Fruit fly (Drosophila melanogaster): ENCODE data around the gene CG5381.

Gene CG5381

dm6 chr2L:10322773-10323487 is at the start of gene CG5381:
Gene CG5381 (minus strand): TSS chr2L:10323102.
- TF ChIP-seq noc (tag; optimal IDR thresholded peaks at IDR 0.05): peak; percentile 62

dm6 chr2L:10372297-10372696 is 49.4 kb upstream of the CG5381 start:
- no peak for TF ChIP-seq noc (tag; optimal IDR thresholded peaks at IDR 0.05)

dm6 chr2L:10366525-10366924 is 43.6 kb upstream of the CG5381 start, which contains the start of gene CG5056:
Gene CG5056 (plus strand): TSS chr2L:10366692.
- no peak for TF ChIP-seq noc (tag; optimal IDR thresholded peaks at IDR 0.05)

- TF ChIP-seq noc (tag; optimal IDR thresholded peaks at IDR 0.05): no peak
These were observed 41.3 kb upstream of the CG5381 start, which contains the start of gene lft for dm6 chr2L:10364229-10364628. Gene lft (plus strand): TSS chr2L:10364471.

dm6 chr2L:10362408-10363067 is 39.6 kb upstream of the CG5381 start, which contains the start of the genes Cand1 and pim:
Gene Cand1 (minus strand): TSS chr2L:10362707.
Gene pim (plus strand): TSS chr2L:10362989.
- no peak for TF ChIP-seq noc (tag; optimal IDR thresholded peaks at IDR 0.05)

- TF ChIP-seq noc (tag; optimal IDR thresholded peaks at IDR 0.05): no peak
These were observed 33.6 kb upstream of the CG5381 start, which contains the start of the genes CtsL4 and ClpP for dm6 chr2L:10356508-10356907. Gene CtsL4 (minus strand): TSS chr2L:10356597. Gene ClpP (plus strand): TSS chr2L:10356795.

- TF ChIP-seq noc (tag; optimal IDR thresholded peaks at IDR 0.05): no peak
These were observed 31.0 kb upstream of the CG5381 start, which contains the start of gene CG34367 for dm6 chr2L:10353871-10354270. Gene CG34367 (minus strand): TSS chr2L:10353905.

dm6 chr2L:10351130-10351529 is 28.2 kb upstream of the CG5381 start:
- no peak for TF ChIP-seq noc (tag; optimal IDR thresholded peaks at IDR 0.05)

- TF ChIP-seq noc (tag; optimal IDR thresholded peaks at IDR 0.05): no peak
These were observed 21.2 kb upstream of the CG5381 start, which contains the start of gene Frmd5 for dm6 chr2L:10344029-10344606. Gene Frmd5 (plus strand): TSS chr2L:10344442.

- TF ChIP-seq noc (tag; optimal IDR thresholded peaks at IDR 0.05): no peak
These were observed 19.6 kb upstream of the CG5381 start, which contains the start of gene Sps2 for dm6 chr2L:10342471-10342870. Gene Sps2 (plus strand): TSS chr2L:10342594.

dm6 chr2L:10341405-10341804 is 18.5 kb upstream of the CG5381 start, which contains the start of gene CG31715:
Gene CG31715 (plus strand): TSS chr2L:10341616.
- peak; percentile 14 for TF ChIP-seq noc (tag; optimal IDR thresholded peaks at IDR 0.05)

- no peak for TF ChIP-seq noc (tag; optimal IDR thresholded peaks at IDR 0.05)
These were observed 16.9 kb upstream of the CG5381 start for dm6 chr2L:10339841-10340240.

dm6 chr2L:10339212-10339721 is 16.4 kb upstream of the CG5381 start, which contains the start of gene SamDC:
Gene SamDC (plus strand): TSS chr2L:10339457.
- no peak for TF ChIP-seq noc (tag; optimal IDR thresholded peaks at IDR 0.05)

dm6 chr2L:10334854-10335277 is 12.0 kb upstream of the CG5381 start:
- peak; percentile 89 for TF ChIP-seq noc (tag; optimal IDR thresholded peaks at IDR 0.05)

- no peak for TF ChIP-seq noc (tag; optimal IDR thresholded peaks at IDR 0.05)
These were observed 11.3 kb upstream of the CG5381 start for dm6 chr2L:10334213-10334612.

Data from whole organism, larva.